Worm (Caenorhabditis elegans) whole organism, L1 larva: ENCODE results near the gene dsl-5.

Source experiments
- F16B12.6 ChIP-seq: fragments of 150-350 bp; optimal IDR thresholded peaks from 2 replicates; lab custom pipeline; 2014; ENCODE audit warnings: missing biosample characterization, missing genetic modification characterization
- aha-1 ChIP-seq: fragments of 150-350 bp; optimal IDR thresholded peaks from 2 replicates; lab custom pipeline; 2014; ENCODE audit warnings: missing biosample characterization, missing genetic modification characterization
- alr-1 ChIP-seq: fragments of 200-800 bp; sonication (Bioruptor generic); optimal IDR thresholded peaks from 2 replicates; lab custom pipeline; 2018; ENCODE audit warnings: borderline replicate concordance, mild to moderate bottlenecking, missing genetic modification characterization, missing compliant biosample characterization
- aly-2 ChIP-seq: fragments of 150-350 bp; optimal IDR thresholded peaks from 2 replicates; lab custom pipeline; 2014; ENCODE audit warnings: missing biosample characterization, missing genetic modification characterization
- ama-1 ChIP-seq: fragments of 150-350 bp; optimal IDR thresholded peaks from 2 replicates; lab custom pipeline; 2014
- blmp-1 ChIP-seq: fragments of 150-350 bp; optimal IDR thresholded peaks from 2 replicates; lab custom pipeline; 2014; ENCODE audit warnings: missing biosample characterization, missing genetic modification characterization
- dsc-1 ChIP-seq: sonication (generic microtip); optimal IDR thresholded peaks from 2 replicates; lab custom pipeline; 2016; ENCODE audit warnings: mild to moderate bottlenecking, missing genetic modification characterization, missing compliant biosample characterization
- efl-1 ChIP-seq, 4 experiments: fragments of 150-350 bp; optimal IDR thresholded peaks in 3 of 4; peaks in 1 of 4; 1 replicate in 1 of 4; 2 replicates in 3 of 4; lab custom pipeline; 2014; ENCODE audit warnings: missing biosample characterization in 2 of 4, missing genetic modification characterization in 2 of 4, missing genetic modification reagents in 2 of 4
- elt-2 ChIP-seq: sonication (generic microtip); optimal IDR thresholded peaks from 2 replicates; lab custom pipeline; 2016; ENCODE audit warnings: missing genetic modification characterization, mild to moderate bottlenecking, inconsistent platforms, missing compliant biosample characterization, missing genetic modification reagents
- elt-3 ChIP-seq, 6 experiments: fragments of 150-350 bp in 1 of 6; sonication (generic microtip); optimal IDR thresholded peaks; 2 replicates each; lab custom pipeline; 2017 to 2018; ENCODE audit warnings: missing biosample characterization in 6 of 6, missing genetic modification characterization in 6 of 6, inconsistent platforms in 1 of 6
- ets-5 ChIP-seq: fragments of 200-800 bp; sonication (Bioruptor generic); IDR thresholded peaks from 2 replicates; pipeline ENCODE4 v1.3.6; 2022; ENCODE audit warnings: missing genetic modification characterization, missing compliant biosample characterization
- fkh-8 ChIP-seq: sonication (generic microtip); optimal IDR thresholded peaks from 2 replicates; lab custom pipeline; 2016; ENCODE audit warnings: mild to moderate bottlenecking, missing genetic modification characterization, missing compliant biosample characterization
- fos-1 ChIP-seq: fragments of 150-350 bp; optimal IDR thresholded peaks from 2 replicates; lab custom pipeline; 2014; ENCODE audit warnings: missing biosample characterization, missing genetic modification characterization
- hlh-4 ChIP-seq: sonication (generic microtip); optimal IDR thresholded peaks from 2 replicates; lab custom pipeline; 2016; ENCODE audit warnings: mild to moderate bottlenecking, missing genetic modification characterization, missing compliant biosample characterization
- hpl-2 ChIP-seq: fragments of 150-350 bp; optimal IDR thresholded peaks from 2 replicates; lab custom pipeline; 2014; ENCODE audit warnings: missing biosample characterization, missing genetic modification reagents, missing genetic modification characterization
- jun-1 ChIP-seq: fragments of 150-350 bp; optimal IDR thresholded peaks from 2 replicates; lab custom pipeline; 2014; ENCODE audit warnings: missing biosample characterization, missing genetic modification reagents, missing genetic modification characterization
- lin-14 ChIP-seq: fragments of 200-800 bp; sonication (Bioruptor generic); optimal IDR thresholded peaks from 2 replicates; lab custom pipeline; 2018; ENCODE audit warnings: mild to moderate bottlenecking, missing genetic modification characterization, moderate library complexity, missing compliant biosample characterization
- lin-15B ChIP-seq: fragments of 150-350 bp; sonication (generic microtip); optimal IDR thresholded peaks from 3 replicates; lab custom pipeline; 2014; ENCODE audit warnings: missing biosample characterization, missing genetic modification characterization
- mab-9 ChIP-seq: fragments of 200-800 bp; sonication (Bioruptor generic); IDR thresholded peaks from 2 replicates; pipeline ENCODE4 v1.3.6; 2022; ENCODE audit warnings: missing genetic modification reagents, missing genetic modification characterization, missing compliant biosample characterization
- mdl-1 ChIP-seq, 2 experiments: fragments of 150-350 bp; optimal IDR thresholded peaks; 2 replicates each; lab custom pipeline; 2014 to 2017; ENCODE audit warnings: missing biosample characterization in 2 of 2, missing genetic modification characterization in 2 of 2, inconsistent platforms in 1 of 2
- nhr-11 ChIP-seq: fragments of 150-350 bp; optimal IDR thresholded peaks from 2 replicates; lab custom pipeline; 2014; ENCODE audit warnings: missing biosample characterization, missing genetic modification characterization
- nhr-12 ChIP-seq: sonication (generic microtip); optimal IDR thresholded peaks from 2 replicates; lab custom pipeline; 2017; ENCODE audit warnings: missing biosample characterization, missing genetic modification characterization
- nhr-19 ChIP-seq: fragments of 200-800 bp; sonication (Bioruptor generic); conservative IDR thresholded peaks from 2 replicates; pipeline ENCODE4 v1.3.6; 2022; ENCODE audit warnings: missing genetic modification characterization, missing compliant biosample characterization
- nhr-20 ChIP-seq: sonication (generic microtip); optimal IDR thresholded peaks from 2 replicates; lab custom pipeline; 2016; ENCODE audit warnings: mild to moderate bottlenecking, missing genetic modification characterization, missing compliant biosample characterization
- nhr-28 ChIP-seq: fragments of 150-350 bp; optimal IDR thresholded peaks from 2 replicates; lab custom pipeline; 2014; ENCODE audit warnings: missing biosample characterization, missing genetic modification characterization
- nhr-71 ChIP-seq: sonication (generic microtip); optimal IDR thresholded peaks from 2 replicates; lab custom pipeline; 2016; ENCODE audit warnings: mild to moderate bottlenecking, missing genetic modification characterization, moderate library complexity, missing compliant biosample characterization
- nhr-76 ChIP-seq: sonication (generic microtip); optimal IDR thresholded peaks from 2 replicates; lab custom pipeline; 2017; ENCODE audit warnings: missing biosample characterization, missing genetic modification characterization
- nhr-90 ChIP-seq: sonication (generic microtip); optimal IDR thresholded peaks from 2 replicates; lab custom pipeline; 2016; ENCODE audit warnings: mild to moderate bottlenecking, missing genetic modification characterization, missing compliant biosample characterization; ENCODE audit not compliant: poor library complexity
- pag-3 ChIP-seq: sonication (generic microtip); optimal IDR thresholded peaks from 2 replicates; lab custom pipeline; 2017; ENCODE audit warnings: missing genetic modification characterization, mild to moderate bottlenecking, missing compliant biosample characterization, antibody characterized with exemption, borderline replicate concordance; ENCODE audit not compliant: insufficient read depth
- pax-3 ChIP-seq: fragments of 200-800 bp; sonication (Bioruptor generic); optimal IDR thresholded peaks from 2 replicates; lab custom pipeline; 2018; ENCODE audit warnings: mild to moderate bottlenecking, missing genetic modification characterization, moderate library complexity, missing compliant biosample characterization
- rnt-1 ChIP-seq: sonication (generic microtip); optimal IDR thresholded peaks from 2 replicates; lab custom pipeline; 2016; ENCODE audit warnings: mild to moderate bottlenecking, missing genetic modification characterization, moderate library complexity, missing compliant biosample characterization
- snu-23 ChIP-seq: sonication (generic microtip); optimal IDR thresholded peaks from 2 replicates; lab custom pipeline; 2016; ENCODE audit warnings: missing genetic modification characterization, missing compliant biosample characterization
- swsn-7 ChIP-seq: sonication (generic microtip); optimal IDR thresholded peaks from 2 replicates; lab custom pipeline; 2016; ENCODE audit warnings: missing genetic modification characterization, missing compliant biosample characterization
- tbx-2 ChIP-seq: sonication (generic microtip); optimal IDR thresholded peaks from 2 replicates; lab custom pipeline; 2016; ENCODE audit warnings: missing genetic modification characterization, missing compliant biosample characterization
- tlp-1 ChIP-seq: fragments of 150-350 bp; optimal IDR thresholded peaks from 2 replicates; lab custom pipeline; 2014; ENCODE audit warnings: missing biosample characterization, missing genetic modification characterization
- unc-30 ChIP-seq: sonication (generic microtip); optimal IDR thresholded peaks from 2 replicates; lab custom pipeline; 2017; ENCODE audit warnings: missing biosample characterization, missing genetic modification characterization
- zip-4 ChIP-seq: fragments of 200-800 bp; sonication (Bioruptor generic); optimal IDR thresholded peaks from 2 replicates; lab custom pipeline; 2018; ENCODE audit warnings: mild to moderate bottlenecking, missing genetic modification characterization, moderate library complexity, missing compliant biosample characterization
- ztf-11 ChIP-seq, 2 experiments: sonication (generic microtip); optimal IDR thresholded peaks; 2 replicates each; lab custom pipeline; 2016 to 2017; ENCODE audit warnings: missing genetic modification characterization in 2 of 2, missing biosample characterization in 1 of 2, missing compliant biosample characterization in 1 of 2
- ztf-4 ChIP-seq: fragments of 150-350 bp; optimal IDR thresholded peaks from 2 replicates; lab custom pipeline; 2014; ENCODE audit warnings: missing biosample characterization, missing genetic modification characterization

dsl-5 gene

ce11 chrIV:11592820-11593219, 28.0 kb downstream of the dsl-5 start (continued):
- TF ChIP-seq pax-3 (tag; lab: Kevin White, UChicago) (peak; percentile 2), nhr-19 (no peak; the same call in 1 of the 2 replicates), nhr-90 (tag; lab: Kevin White, UChicago) (peak; percentile 70), elt-2 (tag; lab: Kevin White, UChicago) (no peak), zip-4 (GFP tag; lab: Kevin White, UChicago) (no peak), nhr-12 (no peak), mab-9 (no peak), mdl-1 (tag; optimal IDR thresholded peaks at IDR 0.05; lab: Kevin White, UChicago) (no peak), swsn-7 (tag; lab: Kevin White, UChicago) (peak; percentile 24), alr-1 (tag; lab: Kevin White, UChicago) (no peak)

ce11 chrIV:11592165-11592564, 28.6 kb downstream of the dsl-5 start, which contains the start of gene spe-36:
TSS of gene spe-36 (minus strand) at chrIV:11592265.
- TF ChIP-seq unc-30 (tag; lab: Kevin White, UChicago) (no peak), jun-1 (tag; lab: Kevin White, UChicago) (no peak)

- no peak for TF ChIP-seq zip-4 (GFP tag; lab: Kevin White, UChicago)
- TF ChIP-seq nhr-19 = no peak
- TF ChIP-seq fkh-8 = no peak
- no peak for TF ChIP-seq hlh-4 (tag; lab: Kevin White, UChicago)
- TF ChIP-seq nhr-28 = no peak
- TF ChIP-seq dsc-1 = no peak
- no peak for TF ChIP-seq ztf-11 (tag; optimal IDR thresholded peaks at IDR 0.05; lab: Kevin White, UChicago)
- TF ChIP-seq aha-1 (tag; lab: Kevin White, UChicago) = no peak
- TF ChIP-seq ztf-4 = no peak
- no peak for TF ChIP-seq mab-9
- no peak for TF ChIP-seq elt-3 (tag; optimal IDR thresholded peaks at IDR 0.05; lab: Kevin White, UChicago)
- TF ChIP-seq fos-1 (tag; lab: Kevin White, UChicago) = no peak
- TF ChIP-seq mdl-1 (tag; optimal IDR thresholded peaks at IDR 0.05; lab: Kevin White, UChicago) = no peak
- TF ChIP-seq blmp-1 = no peak
- no peak for TF ChIP-seq F16B12.6
- TF ChIP-seq ets-5 (GFP tag; lab: Robert Waterston, UW) = no peak
- TF ChIP-seq ama-1 (lab: Kevin White, UChicago) = no peak
- TF ChIP-seq swsn-7 (tag; lab: Kevin White, UChicago) = no peak
- TF ChIP-seq nhr-20 (tag; lab: Kevin White, UChicago) = no peak
Measured at ce11 chrIV:11586484-11586883, 34.3 kb downstream of the dsl-5 start.

ce11 chrIV:11584853-11585252, 36.0 kb downstream of the dsl-5 start:
- TF ChIP-seq lin-14 (GFP tag; lab: Kevin White, UChicago) = peak; percentile 3
- TF ChIP-seq pag-3 (tag; lab: Kevin White, UChicago) = no peak

ce11 chrIV:11583906-11584378, 36.9 kb downstream of the dsl-5 start, which contains the start of gene F12F6.1:
TSS of gene F12F6.1 (plus strand) at chrIV:11583956.
- TF ChIP-seq tbx-2 (tag; lab: Kevin White, UChicago) (no peak), nhr-20 (tag; lab: Kevin White, UChicago) (no peak), fkh-8 (peak; percentile 16), rnt-1 (tag; lab: Kevin White, UChicago) (peak; percentile 2), lin-14 (GFP tag; lab: Kevin White, UChicago) (peak; percentile 25), elt-2 (tag; lab: Kevin White, UChicago) (peak; percentile 52)

DNA sequence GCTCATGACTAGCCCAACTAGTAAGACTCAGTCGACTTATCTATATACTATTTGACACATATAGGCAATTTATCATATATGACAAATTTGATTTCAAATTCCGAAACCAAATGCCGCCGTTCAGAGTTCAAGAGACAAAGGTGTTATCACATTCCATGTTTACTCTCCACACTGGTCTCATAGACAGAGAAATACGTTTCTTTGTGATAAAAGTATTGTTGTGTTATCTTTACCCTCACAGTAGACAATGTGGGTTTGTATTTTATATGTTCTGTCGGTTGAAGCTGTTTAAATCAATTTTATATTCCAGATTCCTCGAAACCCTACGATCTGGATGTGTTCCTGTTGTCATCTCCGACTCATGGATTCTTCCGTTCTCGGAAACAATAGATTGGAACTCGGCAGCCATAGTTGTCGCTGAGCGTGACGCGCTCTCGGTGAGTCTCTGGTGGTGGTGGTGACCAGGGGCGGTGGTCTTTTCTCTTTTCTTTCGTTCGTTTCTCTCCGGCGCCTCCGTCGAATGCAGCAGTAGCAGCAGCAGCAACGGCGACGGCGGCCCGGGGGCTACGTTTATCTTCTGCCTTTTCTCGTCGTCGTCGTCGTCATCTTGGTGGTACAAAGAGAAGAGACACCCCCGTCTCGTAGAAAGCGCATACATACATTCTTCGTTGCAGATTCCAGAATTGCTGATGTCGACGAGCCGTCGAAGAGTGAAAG, 38.2 kb downstream of the dsl-5 start:
- TF ChIP-seq nhr-76 (tag; lab: Kevin White, UChicago) (no peak), snu-23 (GFP tag; lab: Kevin White, UChicago) (no peak), elt-2 (tag; lab: Kevin White, UChicago) (peak; percentile 44), fos-1 (tag; lab: Kevin White, UChicago) (no peak), dsc-1 (no peak), nhr-71 (tag; lab: Kevin White, UChicago) (no peak), efl-1 (optimal IDR thresholded peaks at IDR 0.05; lab: Kevin White, UChicago) (no peak), efl-1 (GFP tag; optimal IDR thresholded peaks at IDR 0.05 in 1 of 2; lab: Kevin White, UChicago) (peak in 1 of 2 experiments; percentile 78), lin-14 (GFP tag; lab: Kevin White, UChicago) (peak; percentile 0), lin-15B (tag; lab: Kevin White, UChicago) (no peak), aly-2 (tag; lab: Kevin White, UChicago) (no peak), ztf-11 (tag; optimal IDR thresholded peaks at IDR 0.05; lab: Kevin White, UChicago) (no peak), rnt-1 (tag; lab: Kevin White, UChicago) (no peak), pax-3 (tag; lab: Kevin White, UChicago) (no peak), jun-1 (tag; lab: Kevin White, UChicago) (no peak), hpl-2 (no peak), nhr-11 (no peak), nhr-28 (no peak), tlp-1 (no peak)
